Worm (Caenorhabditis elegans) whole organism, midembryonic: ENCODE results near the gene srz-94.

Source experiments
- T22C8.4 ChIP-seq: fragments of 200-800 bp; sonication (Bioruptor generic); IDR thresholded peaks from 2 replicates; pipeline ENCODE4 v1.3.6; 2022; ENCODE audit warnings: missing genetic modification characterization, missing compliant biosample characterization
- cog-1 ChIP-seq: sonication (generic microtip); optimal IDR thresholded peaks from 2 replicates; lab custom pipeline; 2016; ENCODE audit warnings: missing genetic modification characterization, missing compliant biosample characterization
- flt-1 ChIP-seq: fragments of 200-800 bp; sonication (Bioruptor generic); IDR thresholded peaks from 2 replicates; pipeline ENCODE4 v1.3.6; 2022; ENCODE audit warnings: missing genetic modification characterization, missing compliant biosample characterization
- klf-2 ChIP-seq: fragments of 200-800 bp; sonication (Bioruptor generic); conservative IDR thresholded peaks from 2 replicates; pipeline ENCODE4 v1.3.6; 2022; ENCODE audit warnings: missing genetic modification reagents, missing genetic modification characterization, missing compliant biosample characterization
- med-1 ChIP-seq: sonication (generic microtip); optimal IDR thresholded peaks from 2 replicates; lab custom pipeline; 2017; ENCODE audit warnings: missing genetic modification characterization, mild to moderate bottlenecking, missing compliant biosample characterization, antibody characterized with exemption, missing genetic modification reagents; ENCODE audit not compliant: insufficient read depth
- ref-1 ChIP-seq: fragments of 200-800 bp; sonication (Bioruptor generic); conservative IDR thresholded peaks from 2 replicates; pipeline ENCODE4 v1.3.6; 2022; ENCODE audit warnings: missing genetic modification reagents, missing genetic modification characterization, missing compliant biosample characterization
- tab-1 ChIP-seq: fragments of 200-800 bp; sonication (Bioruptor generic); IDR thresholded peaks from 2 replicates; pipeline ENCODE4 v1.3.6; 2022; ENCODE audit warnings: missing genetic modification characterization, missing compliant biosample characterization
- ztf-23 ChIP-seq: fragments of 200-800 bp; sonication (Bioruptor generic); IDR thresholded peaks from 2 replicates; pipeline ENCODE4 v1.3.6; 2022; ENCODE audit warnings: missing genetic modification reagents, missing genetic modification characterization, missing compliant biosample characterization
- ztf-29 ChIP-seq: fragments of 200-800 bp; sonication (Bioruptor generic); IDR thresholded peaks from 2 replicates; pipeline ENCODE4 v1.3.6; 2022; ENCODE audit warnings: missing genetic modification reagents, missing genetic modification characterization, missing compliant biosample characterization

- TF ChIP-seq flt-1 (GFP tag; lab: Robert Waterston, UW) (no peak), tab-1 (GFP tag; lab: Robert Waterston, UW) (no peak), ztf-29 (GFP tag; lab: Robert Waterston, UW) (no peak), ztf-23 (GFP tag; lab: Robert Waterston, UW) (no peak), klf-2 (GFP tag; lab: Robert Waterston, UW) (no peak), ref-1 (GFP tag; lab: Robert Waterston, UW) (no peak), T22C8.4 (no peak), cog-1 (tag; lab: Kevin White, UChicago) (no peak), med-1 (GFP tag; lab: Kevin White, UChicago) (no peak)
Observed at ce11 chrV:17077889-17078288, 42.1 kb upstream of the srz-94 start, which contains the start of gene T05E12.3.
